Worm (Caenorhabditis elegans) whole organism, late embryonic: ENCODE data around the gene srh-133.

Source experiments
- ceh-30 ChIP-seq: fragments of 150-350 bp; optimal IDR thresholded peaks from 2 replicates; lab custom pipeline; 2014; ENCODE audit warnings: missing biosample characterization, missing genetic modification characterization
- ceh-9 ChIP-seq: sonication (generic microtip); optimal IDR thresholded peaks from 2 replicates; lab custom pipeline; 2016; ENCODE audit warnings: mild to moderate bottlenecking, missing genetic modification characterization, inconsistent platforms, missing compliant biosample characterization
- dve-1 ChIP-seq: sonication (generic microtip); optimal IDR thresholded peaks from 2 replicates; lab custom pipeline; 2017; ENCODE audit warnings: antibody characterized with exemption, mild to moderate bottlenecking, missing genetic modification characterization, missing compliant biosample characterization
- hlh-8 ChIP-seq: sonication (generic microtip); optimal IDR thresholded peaks from 2 replicates; lab custom pipeline; 2016; ENCODE audit warnings: missing genotype, missing genetic modification characterization, missing compliant biosample characterization
- lin-11 ChIP-seq: fragments of 200-800 bp; sonication (Bioruptor generic); optimal IDR thresholded peaks from 2 replicates; lab custom pipeline; 2018; ENCODE audit warnings: mild to moderate bottlenecking, missing genetic modification characterization, missing compliant biosample characterization
- nfya-1 ChIP-seq: sonication (generic microtip); optimal IDR thresholded peaks from 2 replicates; lab custom pipeline; 2017; ENCODE audit warnings: missing genetic modification characterization, mild to moderate bottlenecking, missing compliant biosample characterization, antibody characterized with exemption, moderate library complexity
- pag-3 ChIP-seq: sonication (generic microtip); optimal IDR thresholded peaks from 2 replicates; lab custom pipeline; 2016; ENCODE audit warnings: missing compliant biosample characterization, missing genetic modification characterization, borderline replicate concordance
- pqm-1 ChIP-seq: sonication (generic microtip); optimal IDR thresholded peaks from 2 replicates; lab custom pipeline; 2016; ENCODE audit warnings: missing genetic modification characterization, missing compliant biosample characterization
- tbx-2 ChIP-seq: sonication (generic microtip); optimal IDR thresholded peaks from 2 replicates; lab custom pipeline; 2016; ENCODE audit warnings: missing genetic modification characterization, missing compliant biosample characterization
- tbx-7 ChIP-seq: sonication (generic microtip); optimal IDR thresholded peaks from 2 replicates; lab custom pipeline; 2016; ENCODE audit warnings: missing genotype, missing genetic modification characterization, missing compliant biosample characterization
- ttx-3 ChIP-seq: sonication (generic microtip); optimal IDR thresholded peaks from 2 replicates; lab custom pipeline; 2016; ENCODE audit warnings: missing genetic modification reagents, missing genetic modification characterization, missing compliant biosample characterization
- unc-86 ChIP-seq: sonication (generic microtip); optimal IDR thresholded peaks from 2 replicates; lab custom pipeline; 2016; ENCODE audit warnings: missing genetic modification characterization, missing compliant biosample characterization
- ztf-16 ChIP-seq: sonication (generic microtip); optimal IDR thresholded peaks from 2 replicates; lab custom pipeline; 2017; ENCODE audit warnings: missing genetic modification characterization, missing compliant biosample characterization

DNA sequence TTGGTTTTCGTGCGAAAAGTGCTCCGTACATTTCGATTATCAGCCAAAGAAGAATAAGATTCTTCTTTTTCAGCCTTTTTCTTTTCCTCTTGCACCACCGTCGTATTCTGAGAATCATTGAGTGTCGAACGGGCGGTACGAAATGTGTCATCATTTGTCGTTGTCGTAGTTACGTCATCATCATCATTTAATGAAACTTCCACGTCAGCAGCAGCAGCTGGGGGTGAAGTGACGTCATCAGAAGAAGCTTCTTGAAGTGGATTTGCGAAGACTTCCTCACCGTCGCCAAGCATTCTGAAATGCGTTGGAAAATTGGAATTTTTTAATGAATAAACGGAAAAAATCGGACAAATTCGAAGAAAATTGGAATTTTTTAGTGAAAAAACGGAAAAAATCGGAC, 34.2 kb downstream of the srh-133 start, which contains the start of gene snx-6:
- TF ChIP-seq nfya-1, result no peak
- TF ChIP-seq tbx-7 (tag; lab: Kevin White, UChicago), result no peak
- no peak for TF ChIP-seq unc-86 (tag; lab: Kevin White, UChicago)
- no peak for TF ChIP-seq ttx-3 (tag; lab: Kevin White, UChicago)
- TF ChIP-seq pqm-1 (tag; lab: Kevin White, UChicago), result no peak
- TF ChIP-seq ztf-16 (tag; lab: Kevin White, UChicago), result no peak
- no peak for TF ChIP-seq tbx-2 (tag; lab: Kevin White, UChicago)
- no peak for TF ChIP-seq ceh-30
- TF ChIP-seq dve-1 (tag; lab: Kevin White, UChicago), result no peak
- TF ChIP-seq pag-3 (tag; lab: Kevin White, UChicago), result no peak
- TF ChIP-seq ceh-9, result no peak
- TF ChIP-seq hlh-8 (tag; lab: Kevin White, UChicago), result no peak
- no peak for TF ChIP-seq lin-11 (tag; lab: Kevin White, UChicago)
